Fruit fly (Drosophila melanogaster) whole organism, embryonic: Measurements from ENCODE around the gene Jhbp3.

Experiments used
- B-H1 ChIP-seq: fragments of 200-800 bp; sonication (Bioruptor generic); IDR thresholded peaks from 3 replicates; pipeline ENCODE4 v1.3.6; 2022; ENCODE audit warnings: missing biosample characterization, missing genetic modification characterization
- CG10366 ChIP-seq: fragments of 200-800 bp; sonication (Bioruptor generic); IDR thresholded peaks from 2 replicates; pipeline ENCODE4 v1.3.6; 2022; ENCODE audit warnings: missing biosample characterization, missing genetic modification characterization
- CG10654 ChIP-seq: fragments of 200-800 bp; sonication (Bioruptor generic); optimal IDR thresholded peaks from 2 replicates; lab custom pipeline; 2016; ENCODE audit warnings: missing biosample characterization, missing genetic modification characterization
- CG11085 ChIP-seq: fragments of 200-800 bp; sonication (Bioruptor generic); IDR thresholded peaks from 2 replicates; pipeline ENCODE4 v1.3.6; 2022; ENCODE audit warnings: missing biosample characterization, missing genetic modification characterization
- CG13894 ChIP-seq: fragments of 200-800 bp; sonication (Bioruptor generic); optimal IDR thresholded peaks from 3 replicates; lab custom pipeline; 2018; ENCODE audit warnings: missing biosample characterization, mild to moderate bottlenecking, missing genetic modification characterization, moderate library complexity
- CG15073 ChIP-seq: fragments of 200-800 bp; sonication (Bioruptor generic); optimal IDR thresholded peaks from 2 replicates; lab custom pipeline; 2016; ENCODE audit warnings: missing biosample characterization, missing genetic modification characterization
- CG15269 ChIP-seq: fragments of 200-800 bp; sonication (Bioruptor generic); optimal IDR thresholded peaks from 2 replicates; lab custom pipeline; 2018; ENCODE audit warnings: missing biosample characterization, mild to moderate bottlenecking, missing genetic modification characterization, moderate library complexity
- CG18599 ChIP-seq: fragments of 200-800 bp; sonication (Bioruptor generic); optimal IDR thresholded peaks from 3 replicates; lab custom pipeline; 2017; ENCODE audit warnings: missing biosample characterization, missing genetic modification characterization, mild to moderate bottlenecking, moderate library complexity, missing genetic modification reagents
- CG18764 ChIP-seq: fragments of 200-800 bp; sonication (Bioruptor generic); optimal IDR thresholded peaks from 3 replicates; lab custom pipeline; 2016; ENCODE audit warnings: missing biosample characterization, missing genetic modification characterization
- CG30403 ChIP-seq: fragments of 200-800 bp; sonication (Bioruptor generic); optimal IDR thresholded peaks from 3 replicates; lab custom pipeline; 2016; ENCODE audit warnings: missing biosample characterization, missing genetic modification characterization
- CG3065 ChIP-seq: fragments of 200-800 bp; sonication (Bioruptor generic); optimal IDR thresholded peaks from 2 replicates; lab custom pipeline; 2016; ENCODE audit warnings: missing biosample characterization, missing genetic modification characterization
- CG32767 ChIP-seq: fragments of 200-800 bp; sonication (Bioruptor generic); IDR thresholded peaks from 2 replicates; pipeline ENCODE4 v1.3.6; 2022; ENCODE audit warnings: missing biosample characterization, missing genetic modification characterization
- CG3281 ChIP-seq: fragments of 200-800 bp; sonication (Bioruptor generic); optimal IDR thresholded peaks from 3 replicates; lab custom pipeline; 2017; ENCODE audit warnings: missing biosample characterization, mild to moderate bottlenecking, missing genetic modification characterization
- CG3726 ChIP-seq: fragments of 200-800 bp; sonication (Bioruptor generic); IDR thresholded peaks from 3 replicates; pipeline ENCODE4, ENCODE4 v1.3.6; 2022; ENCODE audit warnings: missing biosample characterization, missing genetic modification characterization
- CG4328 ChIP-seq: fragments of 200-800 bp; sonication (Bioruptor generic); optimal IDR thresholded peaks from 3 replicates; lab custom pipeline; 2017; ENCODE audit warnings: missing biosample characterization, missing genetic modification reagents, missing genetic modification characterization
- CG43689 ChIP-seq: fragments of 200-800 bp; sonication (Bioruptor generic); IDR thresholded peaks from 2 replicates; pipeline ENCODE4 v1.3.6; 2022; ENCODE audit warnings: missing biosample characterization, missing genetic modification characterization
- CG6175 ChIP-seq: fragments of 200-800 bp; sonication (Bioruptor generic); IDR thresholded peaks from 3 replicates; pipeline ENCODE4 v1.3.6; 2022; ENCODE audit warnings: missing biosample characterization, missing genetic modification characterization
- CG6683 ChIP-seq: fragments of 200-800 bp; sonication (Bioruptor generic); optimal IDR thresholded peaks from 2 replicates; lab custom pipeline; 2017; ENCODE audit warnings: missing biosample characterization, mild to moderate bottlenecking, missing genetic modification characterization, missing genetic modification reagents
- CG6813 ChIP-seq: fragments of 200-800 bp; sonication (Bioruptor generic); optimal IDR thresholded peaks from 2 replicates; lab custom pipeline; 2017; ENCODE audit warnings: missing biosample characterization, missing genetic modification characterization, mild to moderate bottlenecking, moderate library complexity, missing genetic modification reagents
- CG8359 ChIP-seq: fragments of 200-800 bp; sonication (Bioruptor generic); optimal IDR thresholded peaks from 2 replicates; lab custom pipeline; 2017; ENCODE audit warnings: missing biosample characterization, mild to moderate bottlenecking, missing genetic modification characterization, borderline replicate concordance
- CG8765 ChIP-seq: fragments of 200-800 bp; sonication (Bioruptor generic); IDR thresholded peaks from 2 replicates; pipeline ENCODE4 v1.3.6; 2022; ENCODE audit warnings: missing biosample characterization, missing genetic modification characterization
- CG9437 ChIP-seq: fragments of 200-800 bp; sonication (Bioruptor generic); optimal IDR thresholded peaks from 2 replicates; lab custom pipeline; 2018; ENCODE audit warnings: missing biosample characterization, mild to moderate bottlenecking, missing genetic modification characterization
- CG9817 ChIP-seq: fragments of 200-800 bp; sonication (Bioruptor generic); optimal IDR thresholded peaks from 2 replicates; lab custom pipeline; 2018; ENCODE audit warnings: missing biosample characterization, mild to moderate bottlenecking, missing genetic modification characterization, moderate library complexity
- D ChIP-seq, 2 experiments: fragments of 200-800 bp in 1 of 2; fragments of >200 bp in 1 of 2; sonication (Bioruptor generic) in 1 of 2; optimal IDR thresholded peaks; 2 replicates in 1 of 2; 3 replicates in 1 of 2; lab custom pipeline; 2017; ENCODE audit warnings: mild to moderate bottlenecking in 1 of 2, missing biosample characterization in 1 of 2, missing genetic modification characterization in 1 of 2, missing genetic modification reagents in 1 of 2
- D19B ChIP-seq: fragments of 200-800 bp; sonication (Bioruptor generic); optimal IDR thresholded peaks from 2 replicates; lab custom pipeline; 2017; ENCODE audit warnings: missing biosample characterization, mild to moderate bottlenecking, missing genetic modification characterization
- HmgD ChIP-seq: fragments of 200-800 bp; sonication (Bioruptor generic); optimal IDR thresholded peaks from 3 replicates; lab custom pipeline; 2016; ENCODE audit warnings: missing biosample characterization, missing genetic modification characterization
- Hmr ChIP-seq: fragments of 200-800 bp; sonication (Bioruptor generic); optimal IDR thresholded peaks from 3 replicates; lab custom pipeline; 2017; ENCODE audit warnings: mild to moderate bottlenecking, missing biosample characterization, missing genetic modification reagents, missing genetic modification characterization
- Hr3 ChIP-seq: fragments of 200-800 bp; sonication (Bioruptor generic); optimal IDR thresholded peaks from 3 replicates; lab custom pipeline; 2016; ENCODE audit warnings: missing biosample characterization, missing genetic modification characterization
- Lim3 ChIP-seq: fragments of 200-800 bp; sonication (Bioruptor generic); IDR thresholded peaks from 2 replicates; pipeline ENCODE4 v1.3.6; 2022; ENCODE audit warnings: missing biosample characterization, missing genetic modification characterization
- Myb ChIP-seq: fragments of 200-800 bp; sonication (Bioruptor generic); optimal IDR thresholded peaks from 2 replicates; lab custom pipeline; 2016; ENCODE audit warnings: missing biosample characterization, missing genetic modification characterization
- NC2β ChIP-seq: fragments of 200-800 bp; sonication (Bioruptor generic); optimal IDR thresholded peaks from 2 replicates; lab custom pipeline; 2016; ENCODE audit warnings: missing biosample characterization, missing genetic modification characterization
- Opbp ChIP-seq: fragments of 200-800 bp; sonication (Bioruptor generic); IDR thresholded peaks from 3 replicates; pipeline ENCODE4 v1.3.6; 2022; ENCODE audit warnings: missing biosample characterization, missing genetic modification characterization; ENCODE audit not compliant: partially characterized antibody
- Ptx1 ChIP-seq: fragments of 200-800 bp; sonication (Bioruptor generic); IDR thresholded peaks from 2 replicates; pipeline ENCODE4 v1.3.6; 2022; ENCODE audit warnings: missing biosample characterization, missing genetic modification characterization
- Vsx1 ChIP-seq: fragments of 200-800 bp; sonication (Bioruptor generic); optimal IDR thresholded peaks from 2 replicates; lab custom pipeline; 2017; ENCODE audit warnings: missing biosample characterization, mild to moderate bottlenecking, missing genetic modification characterization, missing genetic modification reagents
- aop ChIP-seq: fragments of 200-800 bp; sonication (Bioruptor generic); IDR thresholded peaks from 2 replicates; pipeline ENCODE4 v1.3.6; 2022; ENCODE audit warnings: missing biosample characterization, missing genetic modification characterization
- chn ChIP-seq: fragments of 200-800 bp; sonication (Bioruptor generic); optimal IDR thresholded peaks from 2 replicates; lab custom pipeline; 2016; ENCODE audit warnings: missing biosample characterization, missing genetic modification characterization
- gfzf ChIP-seq: fragments of 200-800 bp; sonication (Bioruptor generic); optimal IDR thresholded peaks from 2 replicates; lab custom pipeline; 2016; ENCODE audit warnings: missing biosample characterization, mild to moderate bottlenecking, missing genetic modification characterization, moderate library complexity
- inv ChIP-seq: fragments of 200-800 bp; sonication (Bioruptor generic); IDR thresholded peaks from 2 replicates; pipeline ENCODE4 v1.3.6; 2022; ENCODE audit warnings: missing biosample characterization, missing genetic modification characterization; ENCODE audit not compliant: partially characterized antibody
- ken ChIP-seq: fragments of 200-800 bp; sonication (Bioruptor generic); IDR thresholded peaks from 3 replicates; pipeline ENCODE4 v1.3.6; 2022; ENCODE audit warnings: missing biosample characterization, missing genetic modification characterization
- lmd ChIP-seq: fragments of 200-800 bp; sonication (Bioruptor generic); IDR thresholded peaks from 2 replicates; pipeline ENCODE4 v1.3.6; 2022; ENCODE audit warnings: missing biosample characterization, missing genetic modification characterization
- mam ChIP-seq: fragments of 200-800 bp; sonication (Bioruptor generic); optimal IDR thresholded peaks from 3 replicates; lab custom pipeline; 2016; ENCODE audit warnings: missing biosample characterization, missing genetic modification characterization
- nau ChIP-seq: fragments of 200-800 bp; sonication (Bioruptor generic); optimal IDR thresholded peaks from 3 replicates; lab custom pipeline; 2017; ENCODE audit warnings: missing biosample characterization, mild to moderate bottlenecking, missing genetic modification characterization, missing genetic modification reagents
- nom ChIP-seq: fragments of 200-800 bp; sonication (Bioruptor generic); optimal IDR thresholded peaks from 2 replicates; lab custom pipeline; 2017; ENCODE audit warnings: missing biosample characterization, missing genetic modification characterization, mild to moderate bottlenecking, moderate library complexity, missing genetic modification reagents
- odd ChIP-seq: fragments of 200-800 bp; sonication (Bioruptor generic); optimal IDR thresholded peaks from 2 replicates; lab custom pipeline; 2017; ENCODE audit warnings: missing biosample characterization, mild to moderate bottlenecking, missing genetic modification characterization
- phol ChIP-seq: fragments of 200-800 bp; sonication (Bioruptor generic); optimal IDR thresholded peaks from 3 replicates; lab custom pipeline; 2018; ENCODE audit warnings: missing biosample characterization, mild to moderate bottlenecking, missing genetic modification characterization, moderate library complexity
- sisA ChIP-seq: fragments of 200-800 bp; sonication (Bioruptor generic); IDR thresholded peaks from 2 replicates; pipeline ENCODE4 v1.3.6; 2022; ENCODE audit warnings: missing biosample characterization, missing genetic modification characterization
- ttk ChIP-seq: fragments of 200-800 bp; sonication (Bioruptor generic); IDR thresholded peaks from 2 replicates; pipeline ENCODE4 v2.1.2; 2022; ENCODE audit warnings: missing biosample characterization, missing genetic modification characterization
- twi ChIP-seq: fragments of 200-800 bp; optimal IDR thresholded peaks from 2 replicates; lab custom pipeline; 2019; ENCODE audit warnings: missing biosample characterization, mild to moderate bottlenecking, missing genetic modification characterization, moderate library complexity

The Jhbp3 gene

DNA sequence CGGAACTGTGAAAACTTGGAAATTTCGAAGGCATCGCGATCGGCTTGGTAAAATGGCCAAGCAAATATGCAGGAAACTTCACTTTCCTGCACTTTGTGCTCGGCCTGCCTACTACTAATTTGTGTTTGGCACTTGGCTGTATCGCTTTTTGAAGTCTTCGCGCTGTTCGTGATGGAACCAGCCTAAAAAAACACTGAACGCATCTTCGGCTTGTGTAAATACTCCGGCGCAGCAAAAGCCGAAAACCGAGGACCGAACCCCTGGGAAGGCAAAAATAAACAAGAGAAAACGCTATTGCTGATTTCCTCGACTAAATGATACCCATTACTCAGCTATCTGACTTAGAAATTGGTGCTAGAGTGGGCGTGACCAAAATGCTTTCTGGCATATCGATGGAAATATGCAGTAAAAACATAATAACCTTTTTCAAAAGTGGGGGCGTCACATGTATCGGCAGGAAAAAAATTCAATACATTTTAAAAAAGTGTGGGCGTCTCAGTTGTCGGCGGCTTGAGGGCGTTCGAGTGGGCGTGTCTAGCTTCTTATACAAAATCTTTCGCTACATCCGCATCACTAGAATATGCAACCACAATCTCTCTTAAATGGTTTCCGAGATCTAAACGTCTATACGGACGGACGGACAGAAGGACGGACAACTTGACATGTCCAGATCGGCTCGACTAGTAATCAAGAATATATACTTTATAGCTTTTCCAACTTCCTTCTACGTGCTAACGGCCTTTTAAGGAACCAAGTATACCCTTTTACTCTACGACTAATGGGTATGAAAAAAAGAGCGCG lies 19.7 kb upstream of the Jhbp3 start (continued):
- TF ChIP-seq CG3065 (GFP tag; lab: Kevin White, UChicago), result peak; percentile 18
- peak; percentile 29 for TF ChIP-seq CG9437 (GFP tag; lab: Kevin White, UChicago)
- TF ChIP-seq Hmr (GFP tag; lab: Kevin White, UChicago), result no peak
- TF ChIP-seq Opbp (GFP tag; lab: Robert Waterston, UW), result 0 out of 3 replicates have a peak, but pooled peaks have one; percentile 27
- no peak for TF ChIP-seq gfzf (GFP tag; lab: Kevin White, UChicago)
- TF ChIP-seq CG9817, result no peak
- no peak for TF ChIP-seq mam (GFP tag; lab: Kevin White, UChicago)
- TF ChIP-seq ken, result 0 out of 3 replicates have a peak, but pooled peaks have one; percentile 42
- peak; percentile 9 for TF ChIP-seq CG6813 (GFP tag; lab: Kevin White, UChicago)
- TF ChIP-seq nau, result no peak
- TF ChIP-seq aop, result no peak
- TF ChIP-seq ttk, result no peak
- TF ChIP-seq lmd, result no peak
- TF ChIP-seq D (optimal IDR thresholded peaks at IDR 0.05; lab: Kevin White, UChicago), result no peak
- TF ChIP-seq D (GFP tag; optimal IDR thresholded peaks at IDR 0.05; lab: Kevin White, UChicago), result no peak
- no peak for TF ChIP-seq nom (GFP tag; lab: Kevin White, UChicago)
- no peak for TF ChIP-seq Hr3 (GFP tag; lab: Kevin White, UChicago)
- peak; percentile 47 for TF ChIP-seq CG30403 (GFP tag; lab: Kevin White, UChicago)
- TF ChIP-seq CG6683, result no peak
- no peak for TF ChIP-seq CG6175 (GFP tag; lab: Robert Waterston, UW)
- TF ChIP-seq CG10654 (GFP tag; lab: Kevin White, UChicago), result no peak
- no peak for TF ChIP-seq chn (GFP tag; lab: Kevin White, UChicago)
- TF ChIP-seq B-H1 (GFP tag; lab: Robert Waterston, UW), result no peak
- no peak for TF ChIP-seq CG3281 (GFP tag; lab: Kevin White, UChicago)
- no peak for TF ChIP-seq Lim3 (GFP tag; lab: Robert Waterston, UW)
- no peak for TF ChIP-seq CG18599
- peak; percentile 60 for TF ChIP-seq D19B (GFP tag; lab: Kevin White, UChicago)
- no peak for TF ChIP-seq CG15269 (tag; lab: Kevin White, UChicago)
- TF ChIP-seq CG15073 (GFP tag; lab: Kevin White, UChicago), result no peak
- TF ChIP-seq inv (GFP tag; lab: Robert Waterston, UW), result no peak
- no peak for TF ChIP-seq CG43689
- peak; percentile 27 for TF ChIP-seq phol (tag; lab: Kevin White, UChicago)
- no peak for TF ChIP-seq CG8359 (GFP tag; lab: Kevin White, UChicago)
- TF ChIP-seq sisA, result 0 out of 2 replicates have a peak, but pooled peaks have one; percentile 16
- peak; percentile 11 for TF ChIP-seq HmgD
- TF ChIP-seq CG8765, result 0 out of 2 replicates have a peak, but pooled peaks have one; percentile 44
- no peak for TF ChIP-seq CG13894 (tag; lab: Kevin White, UChicago)
- TF ChIP-seq CG32767 (GFP tag; lab: Robert Waterston, UW), result 0 out of 2 replicates have a peak, but pooled peaks have one; percentile 22
- TF ChIP-seq Ptx1 (GFP tag; lab: Robert Waterston, UW), result no peak
- TF ChIP-seq Vsx1 (GFP tag; lab: Kevin White, UChicago), result no peak
- TF ChIP-seq Myb (GFP tag; lab: Kevin White, UChicago), result peak; percentile 14
- no peak for TF ChIP-seq CG11085
- TF ChIP-seq twi (tag; lab: Kevin White, UChicago), result no peak
- no peak for TF ChIP-seq CG18764 (GFP tag; lab: Kevin White, UChicago)
- TF ChIP-seq NC2β, result peak; percentile 8
- TF ChIP-seq CG3726 (GFP tag; lab: Robert Waterston, UW), result 0 out of 3 replicates have a peak, but pooled peaks have one; percentile 24
- TF ChIP-seq odd, result no peak
- TF ChIP-seq CG4328, result no peak
- 0 out of 2 replicates have a peak, but pooled peaks have one; percentile 8 for TF ChIP-seq CG10366
